Worm (Caenorhabditis elegans) whole organism, L1 larva: ENCODE measurements around the gene mxl-3.

Experiments used
- snpc-4 ChIP-seq: fragments of 150-350 bp; optimal IDR thresholded peaks from 2 replicates; lab custom pipeline; 2014; ENCODE audit warnings: missing biosample characterization, missing genetic modification characterization
- unc-86 ChIP-seq: sonication (generic microtip); optimal IDR thresholded peaks from 2 replicates; lab custom pipeline; 2016; ENCODE audit warnings: missing genetic modification characterization, missing compliant biosample characterization
- zag-1 ChIP-seq: fragments of 150-350 bp; optimal IDR thresholded peaks from 2 replicates; lab custom pipeline; 2014; ENCODE audit warnings: missing biosample characterization, missing genetic modification characterization

DNA sequence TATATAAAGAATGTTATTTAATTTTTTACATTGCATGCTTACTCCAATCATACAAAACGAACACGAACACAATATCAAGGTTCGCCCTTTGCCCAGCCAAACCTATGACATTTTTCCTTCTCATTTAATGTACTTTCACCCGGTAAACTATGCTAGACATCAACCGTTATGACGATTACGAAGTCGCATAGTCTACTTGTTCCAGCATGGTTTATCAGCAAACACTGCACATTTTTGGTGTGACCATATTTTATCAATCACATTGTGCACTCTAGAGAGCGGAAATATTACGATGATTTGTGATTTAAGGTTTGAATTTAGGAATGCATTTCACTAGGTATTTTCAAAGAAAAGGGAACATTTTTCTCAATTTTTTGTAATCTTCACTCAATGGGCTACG is 10.0 kb upstream of the mxl-3 start:
- no peak for TF ChIP-seq unc-86 (tag; lab: Kevin White, UChicago)
- TF ChIP-seq zag-1 (tag; lab: Kevin White, UChicago) = no peak
- TF ChIP-seq snpc-4 (tag; lab: Kevin White, UChicago) = no peak
